Worm (Caenorhabditis elegans) whole organism, late embryonic: Measurements from ENCODE around the gene otpl-3.

ENCODE experiments used
- ceh-19 ChIP-seq: fragments of 200-800 bp; sonication (Bioruptor generic); optimal IDR thresholded peaks from 2 replicates; lab custom pipeline; 2018; ENCODE audit warnings: mild to moderate bottlenecking, missing genetic modification characterization, missing compliant biosample characterization
- ceh-6 ChIP-seq: fragments of 200-800 bp; sonication (Bioruptor generic); optimal IDR thresholded peaks from 2 replicates; lab custom pipeline; 2018; ENCODE audit warnings: mild to moderate bottlenecking, missing genetic modification characterization, missing compliant biosample characterization
- unc-86 ChIP-seq: sonication (generic microtip); optimal IDR thresholded peaks from 2 replicates; lab custom pipeline; 2016; ENCODE audit warnings: missing genetic modification characterization, missing compliant biosample characterization

DNA sequence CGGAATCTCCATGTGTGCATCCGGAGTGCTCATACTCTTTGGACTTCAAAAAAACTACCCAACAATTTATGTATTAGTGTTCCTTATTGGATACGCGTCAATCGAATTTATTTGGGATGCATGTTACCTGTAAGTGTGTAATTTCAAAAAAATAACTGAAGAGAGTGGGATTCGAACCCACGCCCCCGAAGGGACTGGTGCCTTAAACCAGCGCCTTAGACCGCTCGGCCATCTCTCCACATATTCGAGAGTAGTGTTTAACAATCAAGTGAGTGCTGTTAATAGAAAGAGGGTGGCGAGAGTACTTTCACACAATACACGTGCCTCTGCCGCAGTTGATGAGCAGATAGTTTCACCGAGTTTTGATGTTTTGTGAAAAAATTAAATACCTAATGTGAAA lies 21.6 kb downstream of the otpl-3 start:
- TF ChIP-seq ceh-19 (peak; percentile 62), ceh-6 (peak; percentile 75), unc-86 (tag; lab: Kevin White, UChicago) (peak; percentile 37)
